Worm (Caenorhabditis elegans): Measurements from ENCODE around the gene Y54G2A.76.

ce11 chrIV:2825460-2826103 lies 16.4 kb downstream of the Y54G2A.76 start:
- no peak for TF ChIP-seq elt-3 (tag; optimal IDR thresholded peaks at IDR 0.05)
- TF ChIP-seq sptf-1 (tag; optimal IDR thresholded peaks at IDR 0.05): no peak
- no peak for TF ChIP-seq bed-3 (GFP tag; optimal IDR thresholded peaks at IDR 0.05)
- no peak for TF ChIP-seq pha-4 (tag; optimal IDR thresholded peaks at IDR 0.05)
- no peak for TF ChIP-seq nhr-237 (tag; optimal IDR thresholded peaks at IDR 0.05)
- no peak for TF ChIP-seq mab-5 (tag; optimal IDR thresholded peaks at IDR 0.05)
- TF ChIP-seq unc-62 (GFP tag; optimal IDR thresholded peaks at IDR 0.05): no peak
